Worm (Caenorhabditis elegans): ENCODE measurements around the gene elli-1.

DNA sequence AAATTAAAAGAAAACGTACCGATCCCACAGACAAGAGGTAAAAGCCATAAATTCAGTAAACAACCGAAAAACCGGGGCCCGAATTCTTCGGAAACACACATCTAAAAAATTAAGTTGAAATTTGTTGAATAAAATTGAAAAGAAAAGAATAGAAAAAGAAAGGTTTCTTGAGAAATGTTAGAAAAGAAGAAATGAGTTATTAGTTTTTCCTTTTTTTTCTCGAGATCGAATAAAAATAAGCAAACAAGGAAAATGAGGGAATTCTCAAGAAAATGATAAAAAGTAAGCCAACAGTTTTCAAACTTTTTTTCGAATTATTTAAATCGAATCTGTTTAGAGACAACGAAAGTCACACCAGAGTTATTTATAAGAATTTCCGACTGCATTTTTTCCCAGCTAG is 49.1 kb downstream of the elli-1 start, which contains the start of gene H23L24.4:
- TF ChIP-seq elt-3 (tag; optimal IDR thresholded peaks at IDR 0.05), result no peak
- no peak for TF ChIP-seq mdl-1 (tag; optimal IDR thresholded peaks at IDR 0.05)
- TF ChIP-seq R02D3.7 (tag; optimal IDR thresholded peaks at IDR 0.05), result no peak
- TF ChIP-seq unc-39 (tag; optimal IDR thresholded peaks at IDR 0.05), result no peak
- no peak for TF ChIP-seq nhr-77 (tag; optimal IDR thresholded peaks at IDR 0.05)
- TF ChIP-seq sem-4 (tag; optimal IDR thresholded peaks at IDR 0.05), result no peak
- no peak for TF ChIP-seq zag-1 (tag; optimal IDR thresholded peaks at IDR 0.05)
- TF ChIP-seq unc-62 (GFP tag; optimal IDR thresholded peaks at IDR 0.05), result no peak
- no peak for TF ChIP-seq fos-1 (tag; optimal IDR thresholded peaks at IDR 0.05)
- no peak for TF ChIP-seq unc-55 (GFP tag; optimal IDR thresholded peaks at IDR 0.05)
- no peak for TF ChIP-seq nhr-11 (tag; optimal IDR thresholded peaks at IDR 0.05)

All from whole organism, L2 larva.